Worm (Caenorhabditis elegans) whole organism, young adult: Measurements from ENCODE around the gene Y116A8C.37.
"Not testable (repeated sequence)": the region's sequence is repeated elsewhere in the genome, so short reads cannot be mapped to it uniquely, and the experiment has no call there.

Experiments used
- F39B2.1 ChIP-seq: fragments of 200-800 bp; sonication (Bioruptor generic); IDR thresholded peaks from 2 replicates; pipeline ENCODE4 v1.3.6; 2022; ENCODE audit warnings: missing genetic modification reagents, missing genetic modification characterization, missing compliant biosample characterization
- F52B5.7 ChIP-seq: sonication (generic microtip); optimal IDR thresholded peaks from 2 replicates; lab custom pipeline; 2016; ENCODE audit warnings: mild to moderate bottlenecking, missing genetic modification characterization, missing compliant biosample characterization
- Y67H2A.10 ChIP-seq: fragments of 200-800 bp; sonication (Bioruptor generic); conservative IDR thresholded peaks from 2 replicates; pipeline ENCODE4 v1.3.6; 2022; ENCODE audit warnings: missing genetic modification reagents, missing genetic modification characterization, missing compliant biosample characterization
- ama-1 ChIP-seq, 3 experiments: fragments of 150-350 bp in 1 of 3; sonication (generic microtip) in 2 of 3; optimal IDR thresholded peaks; 2 replicates each; lab custom pipeline; 2014 to 2018; ENCODE audit warnings: missing biosample characterization in 2 of 3, missing genetic modification characterization in 2 of 3, missing genetic modification reagents in 2 of 3
- attf-3 ChIP-seq: fragments of 200-800 bp; sonication (Bioruptor generic); conservative IDR thresholded peaks from 2 replicates; pipeline ENCODE4 v1.3.6; 2022; ENCODE audit warnings: missing genetic modification reagents, missing genetic modification characterization, missing compliant biosample characterization
- attf-5 ChIP-seq: fragments of 200-800 bp; sonication (Bioruptor generic); optimal IDR thresholded peaks from 2 replicates; lab custom pipeline; 2018; ENCODE audit warnings: mild to moderate bottlenecking, missing genetic modification characterization, missing compliant biosample characterization
- ceh-100 ChIP-seq: fragments of 200-800 bp; sonication (Bioruptor generic); IDR thresholded peaks from 2 replicates; pipeline ENCODE4 v1.3.6; 2022; ENCODE audit warnings: missing genetic modification reagents, missing genetic modification characterization, missing compliant biosample characterization
- ceh-27 ChIP-seq: fragments of 200-800 bp; sonication (Bioruptor generic); optimal IDR thresholded peaks from 2 replicates; lab custom pipeline; 2018; ENCODE audit warnings: mild to moderate bottlenecking, missing genetic modification characterization, moderate library complexity, missing compliant biosample characterization
- ceh-91 ChIP-seq: fragments of 200-800 bp; sonication (Bioruptor generic); IDR thresholded peaks from 2 replicates; pipeline ENCODE4 v1.3.6; 2022; ENCODE audit warnings: missing genetic modification reagents, missing genetic modification characterization, missing compliant biosample characterization
- egrh-3 ChIP-seq: fragments of 200-800 bp; sonication (Bioruptor generic); IDR thresholded peaks from 2 replicates; pipeline ENCODE4 v1.3.6; 2022; ENCODE audit warnings: missing genetic modification reagents, missing genetic modification characterization, missing compliant biosample characterization
- ets-4 ChIP-seq: fragments of 200-800 bp; sonication (Bioruptor generic); optimal IDR thresholded peaks from 2 replicates; lab custom pipeline; 2018; ENCODE audit warnings: mild to moderate bottlenecking, missing genetic modification characterization, missing compliant biosample characterization
- fkh-3 ChIP-seq: sonication (generic microtip); optimal IDR thresholded peaks from 2 replicates; lab custom pipeline; 2016; ENCODE audit warnings: mild to moderate bottlenecking, missing genetic modification characterization, missing compliant biosample characterization
- lin-26 ChIP-seq: fragments of 200-800 bp; sonication (Bioruptor generic); IDR thresholded peaks from 2 replicates; pipeline ENCODE4 v1.3.6; 2022; ENCODE audit warnings: missing genetic modification reagents, missing genetic modification characterization, missing compliant biosample characterization
- lin-54 ChIP-seq: fragments of 200-800 bp; sonication (Bioruptor generic); optimal IDR thresholded peaks from 2 replicates; lab custom pipeline; 2018; ENCODE audit warnings: mild to moderate bottlenecking, missing genetic modification characterization, missing compliant biosample characterization
- madf-8 ChIP-seq: fragments of 200-800 bp; sonication (Bioruptor generic); conservative IDR thresholded peaks from 2 replicates; pipeline ENCODE4 v1.3.6; 2022; ENCODE audit warnings: missing genetic modification reagents, missing genetic modification characterization, missing compliant biosample characterization
- mxl-1 ChIP-seq: sonication (generic microtip); optimal IDR thresholded peaks from 2 replicates; lab custom pipeline; 2016; ENCODE audit warnings: missing genetic modification characterization, missing compliant biosample characterization
- nfya-1 ChIP-seq: sonication (generic microtip); optimal IDR thresholded peaks from 2 replicates; lab custom pipeline; 2017; ENCODE audit warnings: antibody characterized with exemption, missing compliant biosample characterization, missing genetic modification characterization, borderline replicate concordance; ENCODE audit not compliant: insufficient read depth
- nhr-80 ChIP-seq: sonication (generic microtip); optimal IDR thresholded peaks from 2 replicates; lab custom pipeline; 2016; ENCODE audit warnings: missing genetic modification characterization, missing compliant biosample characterization
- repo-1 ChIP-seq: sonication (generic microtip); optimal IDR thresholded peaks from 2 replicates; lab custom pipeline; 2017; ENCODE audit warnings: mild to moderate bottlenecking, missing genetic modification characterization, missing compliant biosample characterization
- somi-1 ChIP-seq: fragments of 200-800 bp; sonication (Bioruptor generic); optimal IDR thresholded peaks from 2 replicates; lab custom pipeline; 2018; ENCODE audit warnings: mild to moderate bottlenecking, missing genetic modification characterization, missing compliant biosample characterization
- tbp1 ChIP-seq: fragments of 200-800 bp; sonication (Bioruptor generic); optimal IDR thresholded peaks from 2 replicates; lab custom pipeline; 2018; ENCODE audit warnings: mild to moderate bottlenecking, missing genetic modification characterization, missing compliant biosample characterization
- tlf-1 ChIP-seq: fragments of 200-800 bp; sonication (Bioruptor generic); optimal IDR thresholded peaks from 2 replicates; lab custom pipeline; 2018; ENCODE audit warnings: mild to moderate bottlenecking, missing genetic modification characterization, missing compliant biosample characterization
- unc-130 ChIP-seq: sonication (generic microtip); optimal IDR thresholded peaks from 2 replicates; lab custom pipeline; 2016; ENCODE audit warnings: missing genetic modification reagents, missing genetic modification characterization, missing compliant biosample characterization
- unc-62 ChIP-seq: fragments of 150-350 bp; optimal IDR thresholded peaks from 2 replicates; lab custom pipeline; 2014; ENCODE audit warnings: missing biosample characterization, missing genetic modification reagents, missing genetic modification characterization
- ztf-28 ChIP-seq: fragments of 200-800 bp; sonication (Bioruptor generic); IDR thresholded peaks from 2 replicates; pipeline ENCODE4 v1.3.6; 2022; ENCODE audit warnings: missing genetic modification reagents, missing genetic modification characterization, missing compliant biosample characterization
- ztf-6 ChIP-seq: fragments of 200-800 bp; sonication (Bioruptor generic); IDR thresholded peaks from 2 replicates; pipeline ENCODE4 v1.3.6; 2022; ENCODE audit warnings: missing genetic modification reagents, missing genetic modification characterization, missing compliant biosample characterization

Gene Y116A8C.37

ce11 chrIV:17174980-17175379, 44.0 kb upstream of the Y116A8C.37 start:
- TF ChIP-seq nhr-80 (no peak), ceh-27 (no peak), lin-54 (GFP tag; lab: Kevin White, UChicago) (no peak), unc-62 (GFP tag; lab: Kevin White, UChicago) (no peak), unc-130 (GFP tag; lab: Kevin White, UChicago) (no peak), attf-3 (no peak), attf-5 (GFP tag; lab: Kevin White, UChicago) (no peak), ets-4 (GFP tag; lab: Kevin White, UChicago) (no peak), fkh-3 (tag; lab: Kevin White, UChicago) (no peak), F52B5.7 (no peak), lin-26 (GFP tag; lab: Robert Waterston, UW) (no peak)

ce11 chrIV:17174087-17174486, 43.2 kb upstream of the Y116A8C.37 start:
- TF ChIP-seq unc-62 (GFP tag; lab: Kevin White, UChicago) (no peak), ama-1 (optimal IDR thresholded peaks at IDR 0.05; lab: Kevin White, UChicago) (no peak), ama-1 (GFP tag; optimal IDR thresholded peaks at IDR 0.05; lab: Kevin White, UChicago) (no peak), nhr-80 (peak; percentile 45)

ce11 chrIV:17171732-17172131, 40.8 kb upstream of the Y116A8C.37 start:
- TF ChIP-seq nhr-80: peak; percentile 88
- TF ChIP-seq tbp1 (GFP tag; lab: Kevin White, UChicago): no peak

ce11 chrIV:17166974-17167373, 36.0 kb upstream of the Y116A8C.37 start, which contains the start of gene skr-12:
TSS of gene skr-12 (plus strand) at chrIV:17167274.
- no peak for TF ChIP-seq ama-1 (optimal IDR thresholded peaks at IDR 0.05; lab: Kevin White, UChicago)
- no peak for TF ChIP-seq ama-1 (GFP tag; optimal IDR thresholded peaks at IDR 0.05; lab: Kevin White, UChicago)
- TF ChIP-seq repo-1 (tag; lab: Kevin White, UChicago): no peak
- TF ChIP-seq ceh-91 (GFP tag; lab: Robert Waterston, UW): no peak

- not testable (repeated sequence) for TF ChIP-seq ztf-28 (GFP tag; lab: Robert Waterston, UW); nfya-1; ceh-100 (GFP tag; lab: Robert Waterston, UW)
These were observed 34.8 kb upstream of the Y116A8C.37 start, which contains the start of gene skr-8 for ce11 chrIV:17165734-17166133. TSS of gene skr-8 (minus strand) at chrIV:17165834.

- TF ChIP-seq tlf-1; madf-8 (GFP tag; lab: Robert Waterston, UW); Y67H2A.10 (GFP tag; lab: Robert Waterston, UW): not testable (repeated sequence)
These were observed 32.3 kb upstream of the Y116A8C.37 start, which contains the start of gene skr-9 for ce11 chrIV:17163273-17163672. TSS of gene skr-9 (plus strand) at chrIV:17163573.

ce11 chrIV:17162515-17162914, 31.6 kb upstream of the Y116A8C.37 start, which contains the start of gene skr-13:
TSS of gene skr-13 (minus strand) at chrIV:17162615.
- TF ChIP-seq mxl-1 (tag; lab: Kevin White, UChicago) (no peak), tbp1 (GFP tag; lab: Kevin White, UChicago) (no peak), F39B2.1 (GFP tag; lab: Robert Waterston, UW) (no peak), ztf-6 (no peak), somi-1 (GFP tag; lab: Kevin White, UChicago) (no peak), egrh-3 (GFP tag; lab: Robert Waterston, UW) (no peak)
